Worm (Caenorhabditis elegans) whole organism, midembryonic: ENCODE measurements around the gene atn-1.

Experiments
- T22C8.4 ChIP-seq: fragments of 200-800 bp; sonication (Bioruptor generic); IDR thresholded peaks from 2 replicates; pipeline ENCODE4 v1.3.6; 2022; ENCODE audit warnings: missing genetic modification characterization, missing compliant biosample characterization
- cog-1 ChIP-seq: sonication (generic microtip); optimal IDR thresholded peaks from 2 replicates; lab custom pipeline; 2016; ENCODE audit warnings: missing genetic modification characterization, missing compliant biosample characterization
- flt-1 ChIP-seq: fragments of 200-800 bp; sonication (Bioruptor generic); IDR thresholded peaks from 2 replicates; pipeline ENCODE4 v1.3.6; 2022; ENCODE audit warnings: missing genetic modification characterization, missing compliant biosample characterization
- klf-2 ChIP-seq: fragments of 200-800 bp; sonication (Bioruptor generic); conservative IDR thresholded peaks from 2 replicates; pipeline ENCODE4 v1.3.6; 2022; ENCODE audit warnings: missing genetic modification reagents, missing genetic modification characterization, missing compliant biosample characterization
- med-1 ChIP-seq: sonication (generic microtip); optimal IDR thresholded peaks from 2 replicates; lab custom pipeline; 2017; ENCODE audit warnings: missing genetic modification characterization, mild to moderate bottlenecking, missing compliant biosample characterization, antibody characterized with exemption, missing genetic modification reagents; ENCODE audit not compliant: insufficient read depth
- ref-1 ChIP-seq: fragments of 200-800 bp; sonication (Bioruptor generic); conservative IDR thresholded peaks from 2 replicates; pipeline ENCODE4 v1.3.6; 2022; ENCODE audit warnings: missing genetic modification reagents, missing genetic modification characterization, missing compliant biosample characterization
- tab-1 ChIP-seq: fragments of 200-800 bp; sonication (Bioruptor generic); IDR thresholded peaks from 2 replicates; pipeline ENCODE4 v1.3.6; 2022; ENCODE audit warnings: missing genetic modification characterization, missing compliant biosample characterization
- ztf-23 ChIP-seq: fragments of 200-800 bp; sonication (Bioruptor generic); IDR thresholded peaks from 2 replicates; pipeline ENCODE4 v1.3.6; 2022; ENCODE audit warnings: missing genetic modification reagents, missing genetic modification characterization, missing compliant biosample characterization
- ztf-29 ChIP-seq: fragments of 200-800 bp; sonication (Bioruptor generic); IDR thresholded peaks from 2 replicates; pipeline ENCODE4 v1.3.6; 2022; ENCODE audit warnings: missing genetic modification reagents, missing genetic modification characterization, missing compliant biosample characterization

Gene atn-1

DNA sequence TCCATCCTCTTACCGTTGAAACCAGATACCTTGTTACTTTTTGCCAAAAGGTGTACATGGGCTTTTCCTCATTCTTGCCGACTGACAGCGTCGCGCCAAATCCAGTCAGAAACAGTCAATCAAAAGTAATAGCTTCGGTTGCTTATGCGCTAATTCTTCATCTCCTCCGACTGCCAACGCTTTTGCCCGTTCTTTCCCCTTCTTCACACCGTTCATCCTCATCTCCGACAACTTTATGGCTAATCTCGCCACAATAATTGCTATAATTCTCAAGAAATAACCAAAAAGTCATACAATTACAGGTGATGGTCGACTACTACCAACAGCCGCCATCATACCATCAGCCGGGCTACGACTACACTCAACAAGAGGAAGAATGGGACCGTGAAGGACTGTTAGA is at the start of gene atn-1:
Gene atn-1, plus strand, starts transcription at position 301 of the 400 bp plus-strand sequence.
- no peak for TF ChIP-seq flt-1 (GFP tag; lab: Robert Waterston, UW)
- no peak for TF ChIP-seq klf-2
- TF ChIP-seq tab-1 = no peak
- TF ChIP-seq cog-1 = no peak
- no peak for TF ChIP-seq med-1 (GFP tag; lab: Kevin White, UChicago)
- TF ChIP-seq T22C8.4 (GFP tag; lab: Robert Waterston, UW) = no peak
- TF ChIP-seq ref-1 (GFP tag; lab: Robert Waterston, UW) = no peak
- no peak for TF ChIP-seq ztf-23 (GFP tag; lab: Robert Waterston, UW)
- no peak for TF ChIP-seq ztf-29 (GFP tag; lab: Robert Waterston, UW)

DNA sequence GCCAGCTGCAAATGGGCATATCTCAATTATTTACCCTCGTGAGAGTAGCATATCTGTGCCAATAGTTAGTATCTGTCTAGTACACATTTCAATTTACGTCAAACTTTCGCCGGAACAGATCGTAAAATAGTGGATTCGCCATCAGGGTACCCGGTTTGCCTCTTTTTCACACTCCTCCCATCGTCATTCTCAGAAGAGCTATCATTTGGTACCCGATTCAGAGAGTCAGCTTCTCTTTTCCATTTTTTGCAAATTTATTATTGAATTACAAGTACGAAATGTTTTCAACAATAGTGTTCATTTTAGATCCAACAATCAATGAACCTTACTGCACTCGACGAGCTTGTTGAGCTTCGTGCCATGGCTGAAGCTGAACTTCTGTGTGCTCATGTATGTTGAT is 49.2 kb upstream of the atn-1 start, which contains the start of gene C54D10.5:
Gene C54D10.5, plus strand, starts transcription at position 301 of the 400 bp plus-strand sequence.
- TF ChIP-seq klf-2 (no peak), ztf-23 (GFP tag; lab: Robert Waterston, UW) (no peak), tab-1 (no peak), ztf-29 (GFP tag; lab: Robert Waterston, UW) (no peak), flt-1 (GFP tag; lab: Robert Waterston, UW) (no peak), med-1 (GFP tag; lab: Kevin White, UChicago) (no peak), T22C8.4 (GFP tag; lab: Robert Waterston, UW) (no peak), cog-1 (no peak), ref-1 (GFP tag; lab: Robert Waterston, UW) (no peak)

DNA sequence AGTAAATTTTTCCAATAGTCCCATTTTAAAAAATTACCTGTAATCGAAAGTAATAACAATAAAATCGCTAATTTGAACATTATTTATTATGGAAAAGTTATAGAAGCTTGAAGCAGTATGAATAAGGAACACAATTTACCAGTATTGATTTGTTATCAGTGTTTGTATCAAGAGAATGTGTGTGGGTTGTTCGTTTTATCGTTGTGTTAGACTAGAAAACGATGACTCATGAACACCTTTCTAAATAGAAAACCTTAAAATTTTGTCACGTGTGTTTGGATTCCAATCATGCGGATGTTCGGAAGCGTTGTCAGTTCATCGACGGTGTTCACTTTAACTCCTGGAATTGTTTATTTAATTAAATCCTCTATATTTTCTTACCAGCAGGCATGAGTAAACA is 46.1 kb upstream of the atn-1 start, which contains the start of gene C54D10.13:
Gene C54D10.13, minus strand, starts transcription at position 179 of the 400 bp plus-strand sequence.
- TF ChIP-seq flt-1 (GFP tag; lab: Robert Waterston, UW) (no peak), ztf-29 (GFP tag; lab: Robert Waterston, UW) (no peak)

DNA sequence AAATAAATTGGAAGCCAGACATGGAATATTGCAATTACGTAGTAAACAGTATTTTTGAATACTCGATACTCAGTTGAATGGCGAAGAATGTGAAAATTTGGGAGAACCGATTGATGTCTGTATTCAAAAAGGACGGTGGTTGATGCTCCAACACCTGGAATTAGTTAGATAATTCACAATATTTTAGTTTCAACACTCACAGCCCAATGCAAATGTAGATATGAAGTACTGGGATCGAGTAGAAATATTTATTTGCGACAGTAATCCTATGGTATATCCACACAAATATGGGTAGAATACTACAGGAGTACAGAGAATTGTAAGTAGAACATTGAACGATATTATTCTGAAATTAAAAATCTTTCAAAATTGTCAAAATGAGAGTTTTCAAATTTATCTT is 45.1 kb upstream of the atn-1 start:
- TF ChIP-seq T22C8.4 (GFP tag; lab: Robert Waterston, UW) (no peak), tab-1 (no peak), ztf-23 (GFP tag; lab: Robert Waterston, UW) (no peak), ref-1 (GFP tag; lab: Robert Waterston, UW) (no peak), klf-2 (no peak), cog-1 (no peak), med-1 (GFP tag; lab: Kevin White, UChicago) (no peak), flt-1 (GFP tag; lab: Robert Waterston, UW) (no peak), ztf-29 (GFP tag; lab: Robert Waterston, UW) (no peak)

DNA sequence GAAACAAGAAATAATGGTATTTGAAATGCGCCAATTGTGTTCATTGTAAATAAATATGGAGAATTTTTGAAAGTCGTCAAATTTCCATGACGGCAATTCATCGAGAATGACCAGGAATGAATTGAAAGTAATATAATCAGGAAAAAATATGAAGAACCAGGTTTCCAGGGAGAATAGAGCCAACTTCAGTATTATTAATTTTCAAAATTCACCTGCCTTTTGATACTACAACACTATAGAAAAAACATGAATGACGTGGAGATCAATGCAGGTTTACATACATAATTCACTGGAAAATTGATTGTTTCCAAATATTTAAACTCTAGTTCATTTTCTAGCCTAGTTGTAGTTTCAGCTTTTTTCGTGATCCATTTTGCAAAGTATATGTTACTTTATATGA is 44.5 kb upstream of the atn-1 start, which contains the start of gene srh-25:
Gene srh-25, minus strand, starts transcription at position 101 of the 400 bp plus-strand sequence.
- TF ChIP-seq klf-2 (no peak), ref-1 (GFP tag; lab: Robert Waterston, UW) (no peak), tab-1 (no peak), cog-1 (no peak), ztf-23 (GFP tag; lab: Robert Waterston, UW) (no peak), ztf-29 (GFP tag; lab: Robert Waterston, UW) (no peak), med-1 (GFP tag; lab: Kevin White, UChicago) (no peak)

DNA sequence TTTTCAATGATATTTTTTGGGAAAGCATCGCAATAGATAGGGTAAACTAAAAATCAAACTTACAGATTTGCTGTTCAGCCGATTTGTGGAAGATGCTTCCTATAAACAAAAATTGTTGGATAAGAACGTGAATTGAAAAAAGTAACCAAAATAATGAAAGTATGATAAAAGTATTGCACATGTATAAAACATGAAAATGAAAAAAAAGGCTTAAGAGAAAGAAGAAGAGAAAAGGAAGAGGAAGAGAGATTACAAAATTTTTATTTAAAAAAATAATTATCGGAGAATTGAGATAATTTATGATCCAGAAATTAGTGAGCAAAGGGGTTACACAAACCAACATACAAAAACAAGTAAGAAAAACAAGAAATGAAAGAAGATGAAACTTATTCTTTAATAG is 36.8 kb upstream of the atn-1 start, which contains the start of gene pals-37:
Gene pals-37, minus strand, starts transcription at position 101 of the 400 bp plus-strand sequence.
- TF ChIP-seq ref-1 (GFP tag; lab: Robert Waterston, UW) (no peak), T22C8.4 (GFP tag; lab: Robert Waterston, UW) (no peak)

DNA sequence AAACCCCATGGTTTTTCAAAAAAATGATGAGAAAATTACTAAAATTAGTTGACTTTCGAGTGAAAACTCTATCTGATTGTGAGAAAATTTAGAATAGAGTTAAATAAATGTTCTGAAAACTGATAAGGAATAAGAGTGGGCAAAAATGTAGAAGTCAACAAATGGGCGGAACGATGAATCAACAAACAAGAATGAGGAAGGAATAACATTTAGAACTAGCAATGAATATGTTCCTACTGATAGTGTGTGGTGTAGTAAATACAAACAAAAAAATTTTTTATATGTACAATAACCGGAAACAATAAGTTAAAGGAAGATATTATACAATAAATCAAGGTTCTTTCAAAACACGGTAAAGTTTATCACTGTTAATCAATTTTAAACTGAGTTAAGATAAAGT is 34.5 kb upstream of the atn-1 start, which contains the start of gene pals-39:
Gene pals-39, minus strand, starts transcription at position 101 of the 400 bp plus-strand sequence.
- TF ChIP-seq klf-2 (no peak), T22C8.4 (GFP tag; lab: Robert Waterston, UW) (no peak), tab-1 (no peak), ref-1 (GFP tag; lab: Robert Waterston, UW) (no peak), cog-1 (no peak), med-1 (GFP tag; lab: Kevin White, UChicago) (no peak), ztf-23 (GFP tag; lab: Robert Waterston, UW) (no peak), flt-1 (GFP tag; lab: Robert Waterston, UW) (no peak), ztf-29 (GFP tag; lab: Robert Waterston, UW) (no peak)

DNA sequence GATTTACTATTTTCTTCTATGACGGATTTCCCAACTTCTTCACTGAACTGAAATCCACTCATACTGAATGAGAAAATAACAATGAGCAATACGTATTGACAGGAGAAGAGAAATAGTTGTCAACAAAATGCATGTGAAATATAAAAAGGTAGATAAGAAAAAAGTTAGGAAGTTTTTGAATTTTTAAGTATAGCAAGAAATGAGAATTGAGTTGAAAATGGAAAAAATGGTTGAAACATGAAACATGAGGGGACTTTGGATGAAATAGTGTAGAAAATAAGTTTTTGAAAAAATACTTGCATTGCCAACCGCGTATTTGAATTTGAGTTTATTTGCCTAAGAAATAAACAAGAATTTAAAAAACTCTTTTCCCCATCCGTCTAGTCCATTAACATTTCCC is 31.3 kb upstream of the atn-1 start, which contains the start of the genes pals-38 and C54D10.9:
Gene pals-38, minus strand, starts transcription at position 101 of the 400 bp plus-strand sequence.
Gene C54D10.9, plus strand, starts transcription at position 259 of the 400 bp plus-strand sequence.
- TF ChIP-seq ztf-29 (GFP tag; lab: Robert Waterston, UW) (no peak), ref-1 (GFP tag; lab: Robert Waterston, UW) (no peak)

DNA sequence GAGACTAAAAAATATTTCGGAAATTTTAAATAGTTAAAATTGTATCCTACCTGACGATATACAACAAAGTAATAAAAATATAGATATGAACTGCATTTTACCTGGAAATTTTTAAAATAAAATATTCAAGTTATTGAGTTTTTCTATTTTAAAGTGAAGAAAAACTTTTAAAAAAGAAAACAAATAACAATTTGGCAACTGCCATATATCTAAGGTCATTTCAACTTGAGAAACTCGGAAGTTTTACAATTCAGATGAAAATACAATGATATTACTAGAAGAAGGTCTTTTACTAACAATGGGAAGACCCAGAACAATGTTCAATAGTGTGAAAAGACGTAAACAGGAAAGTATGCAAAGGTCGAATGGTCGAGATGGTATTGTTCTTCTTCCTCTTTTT is 28.3 kb upstream of the atn-1 start, which contains the start of gene C54D10.10:
Gene C54D10.10, minus strand, starts transcription at position 101 of the 400 bp plus-strand sequence.
- no peak for TF ChIP-seq med-1 (GFP tag; lab: Kevin White, UChicago)
- no peak for TF ChIP-seq T22C8.4 (GFP tag; lab: Robert Waterston, UW)
- no peak for TF ChIP-seq cog-1
- TF ChIP-seq ztf-23 (GFP tag; lab: Robert Waterston, UW) = no peak
- no peak for TF ChIP-seq ref-1 (GFP tag; lab: Robert Waterston, UW)

DNA sequence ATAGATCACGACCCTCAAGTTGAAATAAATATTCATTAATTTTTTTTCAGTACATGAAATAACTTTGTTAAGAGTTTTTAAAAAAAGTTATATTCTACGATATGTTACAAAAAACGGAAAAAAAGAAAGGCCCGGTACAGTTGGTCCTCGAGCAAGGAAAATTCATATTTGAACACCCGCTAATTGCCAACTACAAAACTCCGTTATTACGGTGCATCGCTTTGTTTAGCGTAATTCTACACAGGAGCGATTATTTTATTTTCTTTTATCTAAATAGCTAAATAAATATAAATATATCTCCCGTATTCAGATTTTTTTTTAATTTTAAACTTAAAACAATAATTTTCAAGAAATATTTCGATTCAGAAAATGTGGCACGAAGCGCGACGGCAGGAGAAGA is 27.8 kb upstream of the atn-1 start, which contains the start of gene F28C1.1:
Gene F28C1.1, plus strand, starts transcription at position 365 of the 400 bp plus-strand sequence.
- TF ChIP-seq T22C8.4 (GFP tag; lab: Robert Waterston, UW) (no peak), cog-1 (no peak), ztf-23 (GFP tag; lab: Robert Waterston, UW) (no peak), ztf-29 (GFP tag; lab: Robert Waterston, UW) (no peak), klf-2 (no peak), tab-1 (no peak), ref-1 (GFP tag; lab: Robert Waterston, UW) (no peak), flt-1 (GFP tag; lab: Robert Waterston, UW) (no peak), med-1 (GFP tag; lab: Kevin White, UChicago) (no peak)
